Fruit fly (Drosophila melanogaster): Measurements from ENCODE around the gene Gip.

dm6 chrX:10307955-10308354 is 21.7 kb downstream of the Gip start:
- no peak for TF ChIP-seq CG17806 (tag; optimal IDR thresholded peaks at IDR 0.05)
- no peak for TF ChIP-seq CG13204 (GFP tag; optimal IDR thresholded peaks at IDR 0.05)
- TF ChIP-seq CG14655 (GFP tag; optimal IDR thresholded peaks at IDR 0.05), result no peak
- TF ChIP-seq rn (GFP tag; IDR thresholded peaks at IDR 0.05), result no peak
- TF ChIP-seq gl (tag; optimal IDR thresholded peaks at IDR 0.05), result no peak
- no peak for TF ChIP-seq CG4496 (GFP tag; IDR thresholded peaks at IDR 0.05)
- no peak for TF ChIP-seq CG12605 (GFP tag; IDR thresholded peaks at IDR 0.05)
- TF ChIP-seq CG10348 (GFP tag; IDR thresholded peaks at IDR 0.05), result no peak
- TF ChIP-seq Pif1A (GFP tag; optimal IDR thresholded peaks at IDR 0.05), result no peak
- TF ChIP-seq CG15710 (tag; optimal IDR thresholded peaks at IDR 0.05), result no peak
- TF ChIP-seq CG8301 (tag; optimal IDR thresholded peaks at IDR 0.05), result no peak
- no peak for TF ChIP-seq fd96Ca (GFP tag; IDR thresholded peaks at IDR 0.05)
- TF ChIP-seq CG8159 (tag; optimal IDR thresholded peaks at IDR 0.05), result no peak
